Worm (Caenorhabditis elegans) whole organism, L4 larva: Measurements from ENCODE around the gene spo-11.

Experiments
- R02D3.7 ChIP-seq: fragments of 150-350 bp; sonication (generic microtip); optimal IDR thresholded peaks from 3 replicates; lab custom pipeline; 2014; ENCODE audit warnings: missing biosample characterization, missing genetic modification characterization
- ZK546.5 ChIP-seq, 2 experiments: sonication (generic microtip); optimal IDR thresholded peaks; 2 replicates each; lab custom pipeline; 2017; ENCODE audit warnings: missing biosample characterization in 2 of 2, missing genetic modification characterization in 2 of 2
- aly-2 ChIP-seq: sonication (generic microtip); optimal IDR thresholded peaks from 2 replicates; lab custom pipeline; 2018; ENCODE audit warnings: missing biosample characterization, missing genetic modification characterization
- ceh-44 ChIP-seq: fragments of 200-800 bp; sonication (Bioruptor generic); IDR thresholded peaks from 2 replicates; pipeline ENCODE4 v1.3.6; 2022; ENCODE audit warnings: missing genetic modification reagents, missing genetic modification characterization, missing compliant biosample characterization
- daf-12 ChIP-seq: fragments of 150-350 bp; optimal IDR thresholded peaks from 2 replicates; lab custom pipeline; 2014; ENCODE audit warnings: missing biosample characterization, missing genetic modification reagents, missing genetic modification characterization
- fos-1 ChIP-seq: fragments of 150-350 bp; optimal IDR thresholded peaks from 2 replicates; lab custom pipeline; 2014; ENCODE audit warnings: missing biosample characterization, missing genetic modification characterization
- hmg-1.1 ChIP-seq: fragments of 200-800 bp; sonication (Bioruptor generic); IDR thresholded peaks from 2 replicates; pipeline ENCODE4 v1.3.6; 2022; ENCODE audit warnings: missing genetic modification reagents, missing genetic modification characterization, missing compliant biosample characterization
- mdt-29 ChIP-seq: fragments of 200-800 bp; sonication (Bioruptor generic); IDR thresholded peaks from 2 replicates; pipeline ENCODE4 v1.3.6; 2022; ENCODE audit warnings: missing genetic modification reagents, missing genetic modification characterization, missing compliant biosample characterization
- nhr-237 ChIP-seq: sonication (generic microtip); optimal IDR thresholded peaks from 2 replicates; lab custom pipeline; 2017; ENCODE audit warnings: missing biosample characterization, missing genetic modification characterization
- skn-1 ChIP-seq: fragments of 150-350 bp; optimal IDR thresholded peaks from 2 replicates; lab custom pipeline; 2014; ENCODE audit warnings: missing biosample characterization, missing genetic modification characterization
- unc-130 ChIP-seq: sonication (generic microtip); optimal IDR thresholded peaks from 2 replicates; lab custom pipeline; 2016; ENCODE audit warnings: missing genetic modification reagents, missing genetic modification characterization, missing compliant biosample characterization
- unc-62 ChIP-seq, 3 experiments: fragments of 150-350 bp in 1 of 3; sonication (generic microtip); optimal IDR thresholded peaks in 2 of 3; peaks in 1 of 3; 1 replicate in 1 of 3; 2 replicates in 2 of 3; lab custom pipeline; 2014 to 2017; ENCODE audit warnings: missing biosample characterization in 3 of 3, missing genetic modification characterization in 3 of 3, missing genetic modification reagents in 3 of 3, missing genotype in 1 of 3
- zag-1 ChIP-seq: fragments of 150-350 bp; optimal IDR thresholded peaks from 2 replicates; lab custom pipeline; 2014; ENCODE audit warnings: missing biosample characterization, missing genetic modification characterization

ce11 chrIV:11100271-11100670 is 24.4 kb downstream of the spo-11 start, which contains the start of gene str-3:
- TF ChIP-seq hmg-1.1 (GFP tag; lab: Robert Waterston, UW) (no peak), zag-1 (tag; lab: Kevin White, UChicago) (no peak), R02D3.7 (tag; lab: Kevin White, UChicago) (no peak), daf-12 (no peak), nhr-237 (no peak), skn-1 (tag; lab: Kevin White, UChicago) (no peak), unc-62 (GFP tag; optimal IDR thresholded peaks at IDR 0.05 in 1 of 2; lab: Kevin White, UChicago) (peak in 1 of 2 experiments; percentile 33), unc-62 (tag; optimal IDR thresholded peaks at IDR 0.05; lab: Kevin White, UChicago) (no peak), fos-1 (tag; lab: Kevin White, UChicago) (no peak), mdt-29 (GFP tag; lab: Robert Waterston, UW) (no peak), ceh-44 (no peak), aly-2 (tag; lab: Kevin White, UChicago) (no peak), unc-130 (no peak), ZK546.5 (tag; optimal IDR thresholded peaks at IDR 0.05; lab: Kevin White, UChicago) (no peak)
